Worm (Caenorhabditis elegans) whole organism, late embryonic: Measurements from ENCODE around the gene pqn-63.

Source experiments
- ahr-1 ChIP-seq: sonication (generic microtip); optimal IDR thresholded peaks from 2 replicates; lab custom pipeline; 2016; ENCODE audit warnings: missing genetic modification characterization, missing compliant biosample characterization
- ama-1 ChIP-seq: fragments of 150-350 bp; optimal IDR thresholded peaks from 2 replicates; lab custom pipeline; 2014
- ceh-9 ChIP-seq: sonication (generic microtip); optimal IDR thresholded peaks from 2 replicates; lab custom pipeline; 2016; ENCODE audit warnings: mild to moderate bottlenecking, missing genetic modification characterization, inconsistent platforms, missing compliant biosample characterization
- fkh-10 ChIP-seq: fragments of 150-350 bp; optimal IDR thresholded peaks from 2 replicates; lab custom pipeline; 2014; ENCODE audit warnings: missing biosample characterization, missing genetic modification reagents, missing genetic modification characterization
- lin-11 ChIP-seq: fragments of 200-800 bp; sonication (Bioruptor generic); optimal IDR thresholded peaks from 2 replicates; lab custom pipeline; 2018; ENCODE audit warnings: mild to moderate bottlenecking, missing genetic modification characterization, missing compliant biosample characterization
- mec-3 ChIP-seq: sonication (generic microtip); optimal IDR thresholded peaks from 2 replicates; lab custom pipeline; 2016; ENCODE audit warnings: borderline replicate concordance, missing genetic modification characterization, missing compliant biosample characterization
- odd-2 ChIP-seq: sonication (generic microtip); optimal IDR thresholded peaks from 2 replicates; lab custom pipeline; 2017; ENCODE audit warnings: antibody characterized with exemption, mild to moderate bottlenecking, missing genetic modification characterization, missing compliant biosample characterization
- pat-9 ChIP-seq: fragments of 200-800 bp; sonication (Bioruptor generic); optimal IDR thresholded peaks from 2 replicates; lab custom pipeline; 2018; ENCODE audit warnings: mild to moderate bottlenecking, missing genetic modification characterization, moderate library complexity, missing compliant biosample characterization
- ref-2 ChIP-seq: sonication (generic microtip); optimal IDR thresholded peaks from 2 replicates; lab custom pipeline; 2016; ENCODE audit warnings: missing genetic modification characterization, missing compliant biosample characterization

ce11 chrV:9620417-9620816 is 4.6 kb downstream of the pqn-63 start:
- TF ChIP-seq odd-2 (tag; lab: Kevin White, UChicago) (no peak), mec-3 (tag; lab: Kevin White, UChicago) (no peak), ahr-1 (tag; lab: Kevin White, UChicago) (no peak), ama-1 (lab: Kevin White, UChicago) (no peak), lin-11 (tag; lab: Kevin White, UChicago) (no peak), fkh-10 (no peak), pat-9 (tag; lab: Kevin White, UChicago) (no peak), ceh-9 (tag; lab: Kevin White, UChicago) (no peak), ref-2 (tag; lab: Kevin White, UChicago) (no peak)
